Worm (Caenorhabditis elegans): ENCODE data around the gene clec-57.
A peak's percentile ranks its signal among the peaks of the same experiment; 100 is the strongest.

- TF ChIP-seq snpc-4 (GFP tag; optimal IDR thresholded peaks at IDR 0.05) (no peak), snpc-4 (tag; optimal IDR thresholded peaks at IDR 0.05) (no peak), zim-3 (tag; optimal IDR thresholded peaks at IDR 0.05) (no peak), madf-6 (GFP tag; IDR thresholded peaks at IDR 0.05) (no peak), attf-6 (GFP tag; IDR thresholded peaks at IDR 0.05) (no peak), akir-1 (GFP tag; optimal IDR thresholded peaks at IDR 0.05) (no peak), F55B11.4 (tag; optimal IDR thresholded peaks at IDR 0.05; ENCODE audit: borderline replicate concordance, insufficient read depth) (no peak), nhr-80 (tag; optimal IDR thresholded peaks at IDR 0.05) (no peak), pha-4 (tag; optimal IDR thresholded peaks at IDR 0.05) (no peak), Y56A3A.18 (GFP tag; IDR thresholded peaks at IDR 0.05) (0 out of 2 replicates have a peak, but pooled peaks have one; percentile 36), F37B4.10 (GFP tag; IDR thresholded peaks at IDR 0.05) (no peak), F57A8.1 (GFP tag; optimal IDR thresholded peaks at IDR 0.05) (no peak)
Measured at ce11 chrV:14496446-14496845, 27.4 kb downstream of the clec-57 start.

Measured in whole organism, young adult.